Fruit fly (Drosophila melanogaster) whole organism, embryonic: ENCODE results near the gene ph-d.

Experiments used
- CG10979 ChIP-seq: fragments of 200-800 bp; sonication (Bioruptor generic); optimal IDR thresholded peaks from 2 replicates; lab custom pipeline; 2018; ENCODE audit warnings: missing biosample characterization, mild to moderate bottlenecking, missing genetic modification characterization, moderate library complexity
- CG11695 ChIP-seq: fragments of 200-800 bp; sonication (Bioruptor generic); IDR thresholded peaks from 3 replicates; pipeline ENCODE4 v1.3.6; 2022; ENCODE audit warnings: missing biosample characterization, missing genetic modification characterization
- CG12071 ChIP-seq: fragments of 200-800 bp; sonication (Bioruptor generic); optimal IDR thresholded peaks from 3 replicates; lab custom pipeline; 2018; ENCODE audit warnings: missing biosample characterization, mild to moderate bottlenecking, missing genetic modification characterization
- CG12744 ChIP-seq: fragments of 200-800 bp; sonication (Bioruptor generic); optimal IDR thresholded peaks from 2 replicates; lab custom pipeline; 2016; ENCODE audit warnings: missing biosample characterization, missing genetic modification characterization
- CG13775 ChIP-seq: fragments of 200-800 bp; sonication (Bioruptor generic); optimal IDR thresholded peaks from 3 replicates; lab custom pipeline; 2017; ENCODE audit warnings: missing biosample characterization, mild to moderate bottlenecking, missing genetic modification characterization
- CG14710 ChIP-seq: fragments of 200-800 bp; sonication (Bioruptor generic); optimal IDR thresholded peaks from 3 replicates; lab custom pipeline; 2019; ENCODE audit warnings: missing biosample characterization, mild to moderate bottlenecking, missing genetic modification characterization, moderate library complexity
- CG17385 ChIP-seq: fragments of 200-800 bp; sonication (Bioruptor generic); optimal IDR thresholded peaks from 3 replicates; lab custom pipeline; 2018; ENCODE audit warnings: missing biosample characterization, mild to moderate bottlenecking, missing genetic modification characterization
- CG17802 ChIP-seq: fragments of 200-800 bp; sonication (Bioruptor generic); optimal IDR thresholded peaks from 2 replicates; lab custom pipeline; 2018; ENCODE audit warnings: missing biosample characterization, mild to moderate bottlenecking, missing genetic modification characterization, moderate library complexity
- CG18619 ChIP-seq: fragments of 200-800 bp; sonication (Bioruptor generic); optimal IDR thresholded peaks from 3 replicates; lab custom pipeline; 2017; ENCODE audit warnings: missing biosample characterization, mild to moderate bottlenecking, missing genetic modification characterization
- CG2678 ChIP-seq: fragments of 200-800 bp; sonication (Bioruptor generic); optimal IDR thresholded peaks from 3 replicates; lab custom pipeline; 2019; ENCODE audit warnings: missing biosample characterization, mild to moderate bottlenecking, missing genetic modification characterization, moderate library complexity
- CG32772 ChIP-seq: fragments of 200-800 bp; sonication (Bioruptor generic); IDR thresholded peaks from 2 replicates; pipeline ENCODE4 v1.3.6; 2022; ENCODE audit warnings: missing biosample characterization, missing genetic modification characterization
- CG34224 ChIP-seq: fragments of 200-800 bp; sonication (Bioruptor generic); IDR thresholded peaks from 3 replicates; pipeline ENCODE4 v1.3.6; 2022; ENCODE audit warnings: missing biosample characterization, missing genetic modification characterization; ENCODE audit not compliant: partially characterized antibody
- CG3726 ChIP-seq: fragments of 200-800 bp; sonication (Bioruptor generic); IDR thresholded peaks from 3 replicates; pipeline ENCODE4, ENCODE4 v1.3.6; 2022; ENCODE audit warnings: missing biosample characterization, missing genetic modification characterization
- CG4854 ChIP-seq: fragments of 200-800 bp; sonication (Bioruptor generic); optimal IDR thresholded peaks from 2 replicates; lab custom pipeline; 2016; ENCODE audit warnings: missing biosample characterization, missing genetic modification characterization, inconsistent platforms
- CG6689 ChIP-seq: fragments of 200-800 bp; sonication (Bioruptor generic); IDR thresholded peaks from 2 replicates; pipeline ENCODE4 v1.3.6; 2022; ENCODE audit warnings: missing biosample characterization, missing genetic modification characterization
- CG7556 ChIP-seq: fragments of 200-800 bp; sonication (Bioruptor generic); optimal IDR thresholded peaks from 2 replicates; lab custom pipeline; 2017; ENCODE audit warnings: missing biosample characterization, mild to moderate bottlenecking, missing genetic modification characterization
- CG8089 ChIP-seq: fragments of 200-800 bp; sonication (Bioruptor generic); optimal IDR thresholded peaks from 3 replicates; lab custom pipeline; 2016; ENCODE audit warnings: missing biosample characterization, missing genetic modification characterization
- CG8281 ChIP-seq: fragments of 200-800 bp; sonication (Bioruptor generic); optimal IDR thresholded peaks from 2 replicates; lab custom pipeline; 2018; ENCODE audit warnings: missing biosample characterization, mild to moderate bottlenecking, missing genetic modification characterization, moderate library complexity
- Dip2 ChIP-seq: fragments of 200-800 bp; sonication (Bioruptor generic); IDR thresholded peaks from 2 replicates; pipeline ENCODE4 v1.3.6; 2022; ENCODE audit warnings: missing biosample characterization, missing genetic modification characterization
- Gug ChIP-seq: fragments of 200-800 bp; sonication (Bioruptor generic); IDR thresholded peaks from 4 replicates; pipeline ENCODE4 v1.3.6; 2022; ENCODE audit warnings: missing biosample characterization, missing genetic modification characterization
- Hr3 ChIP-seq: fragments of 200-800 bp; sonication (Bioruptor generic); optimal IDR thresholded peaks from 3 replicates; lab custom pipeline; 2016; ENCODE audit warnings: missing biosample characterization, missing genetic modification characterization
- Hsf ChIP-seq: fragments of 200-800 bp; sonication (Bioruptor generic); optimal IDR thresholded peaks from 3 replicates; lab custom pipeline; 2016; ENCODE audit warnings: missing biosample characterization, missing genetic modification characterization
- Lhr ChIP-seq: fragments of 200-800 bp; sonication (Bioruptor generic); optimal IDR thresholded peaks from 3 replicates; lab custom pipeline; 2017; ENCODE audit warnings: mild to moderate bottlenecking, missing biosample characterization, missing genetic modification reagents, missing genetic modification characterization
- Meics ChIP-seq: fragments of 200-800 bp; sonication (Bioruptor generic); optimal IDR thresholded peaks from 2 replicates; lab custom pipeline; 2017; ENCODE audit warnings: missing biosample characterization, mild to moderate bottlenecking, missing genetic modification characterization
- Mes4 ChIP-seq: fragments of 200-800 bp; sonication (Bioruptor generic); optimal IDR thresholded peaks from 2 replicates; lab custom pipeline; 2016; ENCODE audit warnings: missing biosample characterization, missing genetic modification characterization
- NC2α ChIP-seq: fragments of 200-800 bp; sonication (Bioruptor generic); optimal IDR thresholded peaks from 2 replicates; lab custom pipeline; 2016; ENCODE audit warnings: missing biosample characterization, missing genetic modification characterization
- NC2β ChIP-seq: fragments of 200-800 bp; sonication (Bioruptor generic); optimal IDR thresholded peaks from 2 replicates; lab custom pipeline; 2016; ENCODE audit warnings: missing biosample characterization, missing genetic modification characterization
- Nf-YA ChIP-seq: fragments of 200-800 bp; sonication (Bioruptor generic); IDR thresholded peaks from 2 replicates; pipeline ENCODE4 v1.3.6; 2022; ENCODE audit warnings: missing biosample characterization, missing genetic modification characterization
- NfI ChIP-seq: fragments of 200-800 bp; sonication (Bioruptor generic); optimal IDR thresholded peaks from 3 replicates; lab custom pipeline; 2018; ENCODE audit warnings: missing biosample characterization, mild to moderate bottlenecking, missing genetic modification characterization, moderate library complexity
- Oaz ChIP-seq: fragments of 200-800 bp; sonication (Bioruptor generic); IDR thresholded peaks from 2 replicates; pipeline ENCODE4 v1.3.6; 2022; ENCODE audit warnings: missing biosample characterization, missing genetic modification characterization
- Optix ChIP-seq: fragments of 200-800 bp; sonication (Bioruptor generic); IDR thresholded peaks from 3 replicates; pipeline ENCODE4 v1.3.6; 2022; ENCODE audit warnings: missing biosample characterization, missing genetic modification characterization
- Ptx1 ChIP-seq: fragments of 200-800 bp; sonication (Bioruptor generic); IDR thresholded peaks from 2 replicates; pipeline ENCODE4 v1.3.6; 2022; ENCODE audit warnings: missing biosample characterization, missing genetic modification characterization
- Ravus ChIP-seq: fragments of 200-800 bp; sonication (Bioruptor generic); IDR thresholded peaks from 2 replicates; pipeline ENCODE4 v1.3.6; 2022; ENCODE audit warnings: missing biosample characterization, missing genetic modification characterization
- Scr ChIP-seq: fragments of 200-800 bp; sonication (Bioruptor generic); IDR thresholded peaks from 2 replicates; pipeline ENCODE4 v1.3.6; 2022; ENCODE audit warnings: missing biosample characterization, missing genetic modification characterization; ENCODE audit not compliant: partially characterized antibody
- ase ChIP-seq: fragments of 200-800 bp; sonication (Bioruptor generic); IDR thresholded peaks from 3 replicates; pipeline ENCODE4 v1.3.6; 2022; ENCODE audit warnings: missing biosample characterization, missing genetic modification characterization
- bab2 ChIP-seq: fragments of 200-800 bp; sonication (Bioruptor generic); optimal IDR thresholded peaks from 2 replicates; lab custom pipeline; 2016; ENCODE audit warnings: missing biosample characterization, missing genetic modification characterization
- danr ChIP-seq: fragments of 200-800 bp; sonication (Bioruptor generic); IDR thresholded peaks from 2 replicates; pipeline ENCODE4 v1.3.6; 2022; ENCODE audit warnings: missing biosample characterization, missing genetic modification characterization
- dysf ChIP-seq: fragments of 200-800 bp; sonication (Bioruptor generic); IDR thresholded peaks from 3 replicates; pipeline ENCODE4 v1.3.6; 2022; ENCODE audit warnings: missing biosample characterization, missing genetic modification characterization
- hth ChIP-seq: fragments of >200 bp; optimal IDR thresholded peaks from 2 replicates; lab custom pipeline; 2017; ENCODE audit warnings: inconsistent platforms
- inv ChIP-seq: fragments of 200-800 bp; sonication (Bioruptor generic); IDR thresholded peaks from 2 replicates; pipeline ENCODE4 v1.3.6; 2022; ENCODE audit warnings: missing biosample characterization, missing genetic modification characterization; ENCODE audit not compliant: partially characterized antibody
- knrl ChIP-seq: fragments of 200-800 bp; sonication (Bioruptor generic); IDR thresholded peaks from 3 replicates; pipeline ENCODE4 v1.3.6; 2022; ENCODE audit warnings: missing biosample characterization, missing genetic modification characterization; ENCODE audit not compliant: partially characterized antibody
- pita ChIP-seq: fragments of 200-800 bp; sonication (Bioruptor generic); optimal IDR thresholded peaks from 2 replicates; lab custom pipeline; 2017; ENCODE audit warnings: missing biosample characterization, mild to moderate bottlenecking, missing genetic modification characterization
- pnt ChIP-seq: fragments of 200-800 bp; sonication (Bioruptor generic); optimal IDR thresholded peaks from 3 replicates; lab custom pipeline; 2016; ENCODE audit warnings: missing biosample characterization, missing genetic modification characterization
- row ChIP-seq: fragments of 200-800 bp; sonication (Bioruptor generic); IDR thresholded peaks from 3 replicates; pipeline ENCODE4 v1.3.6; 2022; ENCODE audit warnings: missing biosample characterization, missing genetic modification characterization
- sd ChIP-seq: fragments of 200-800 bp; sonication (Bioruptor generic); optimal IDR thresholded peaks from 3 replicates; lab custom pipeline; 2018; ENCODE audit warnings: missing biosample characterization, mild to moderate bottlenecking, missing genetic modification characterization, moderate library complexity
- shn ChIP-seq: fragments of 200-800 bp; sonication (Bioruptor generic); optimal IDR thresholded peaks from 3 replicates; lab custom pipeline; 2016; ENCODE audit warnings: missing biosample characterization, missing genetic modification characterization
- so ChIP-seq: fragments of 200-800 bp; sonication (Bioruptor generic); IDR thresholded peaks from 3 replicates; pipeline ENCODE4 v1.3.6; 2022; ENCODE audit warnings: missing biosample characterization, missing genetic modification characterization
- stwl ChIP-seq: fragments of 200-800 bp; sonication (Bioruptor generic); optimal IDR thresholded peaks from 3 replicates; lab custom pipeline; 2018; ENCODE audit warnings: missing biosample characterization, mild to moderate bottlenecking, missing genetic modification characterization, moderate library complexity
- ttk ChIP-seq: fragments of 200-800 bp; sonication (Bioruptor generic); IDR thresholded peaks from 2 replicates; pipeline ENCODE4 v2.1.2; 2022; ENCODE audit warnings: missing biosample characterization, missing genetic modification characterization
- unpg ChIP-seq: fragments of 200-800 bp; sonication (Bioruptor generic); optimal IDR thresholded peaks from 3 replicates; lab custom pipeline; 2018; ENCODE audit warnings: missing biosample characterization, mild to moderate bottlenecking, missing genetic modification characterization, moderate library complexity
- zfh2 ChIP-seq: fragments of 200-800 bp; sonication (Bioruptor generic); optimal IDR thresholded peaks from 2 replicates; lab custom pipeline; 2016; ENCODE audit warnings: missing biosample characterization, missing genetic modification characterization

The ph-d gene

dm6 chrX:2166129-2166528, 43.0 kb upstream of the ph-d start (continued):
- TF ChIP-seq Meics (no peak), Oaz (GFP tag; lab: Robert Waterston, UW) (no peak), Hr3 (GFP tag; lab: Kevin White, UChicago) (peak; percentile 42), Ravus (GFP tag; lab: Robert Waterston, UW) (no peak), CG17802 (tag; lab: Kevin White, UChicago) (peak; percentile 53), Hsf (GFP tag; lab: Kevin White, UChicago) (peak; percentile 13), zfh2 (no peak), sd (tag; lab: Kevin White, UChicago) (no peak), CG6689 (peak; percentile 45; the same call in 1 of the 2 replicates), Nf-YA (peak; percentile 47; the same call in 1 of the 2 replicates), CG8089 (peak; percentile 38), CG18619 (no peak), danr (GFP tag; lab: Robert Waterston, UW) (0 out of 2 replicates have a peak, but pooled peaks have one; percentile 10), pnt (GFP tag; lab: Kevin White, UChicago) (peak; percentile 35), bab2 (GFP tag; lab: Kevin White, UChicago) (peak; percentile 40), Mes4 (peak; percentile 43), CG8281 (tag; lab: Kevin White, UChicago) (no peak), row (peak; percentile 63), NC2β (peak; percentile 35), CG17385 (GFP tag; lab: Kevin White, UChicago) (peak; percentile 24), CG7556 (GFP tag; lab: Kevin White, UChicago) (peak; percentile 29), CG11695 (GFP tag; lab: Robert Waterston, UW) (no peak), knrl (GFP tag; lab: Robert Waterston, UW) (no peak), ase (GFP tag; lab: Robert Waterston, UW) (peak; percentile 55; the same call in 1 of the 3 replicates), CG14710 (peak; percentile 17), CG12071 (peak; percentile 32), stwl (tag; lab: Kevin White, UChicago) (no peak), so (GFP tag; lab: Robert Waterston, UW) (no peak), Dip2 (GFP tag; lab: Robert Waterston, UW) (no peak), Ptx1 (GFP tag; lab: Robert Waterston, UW) (0 out of 2 replicates have a peak, but pooled peaks have one; percentile 14), inv (GFP tag; lab: Robert Waterston, UW) (no peak), Scr (GFP tag; lab: Robert Waterston, UW) (no peak), ttk (peak; percentile 35; the same call in 1 of the 2 replicates), CG12744 (GFP tag; lab: Kevin White, UChicago) (no peak), NfI (GFP tag; lab: Kevin White, UChicago) (peak; percentile 28), Gug (GFP tag; lab: Robert Waterston, UW) (peak; percentile 59; the same call in 3 of the 4 replicates), dysf (GFP tag; lab: Robert Waterston, UW) (peak; percentile 45; the same call in 2 of the 3 replicates), CG2678 (tag; lab: Kevin White, UChicago) (peak; percentile 35), CG13775 (GFP tag; lab: Kevin White, UChicago) (no peak), CG32772 (GFP tag; lab: Robert Waterston, UW) (peak; percentile 59; the same call in 1 of the 2 replicates), Lhr (GFP tag; lab: Kevin White, UChicago) (no peak), CG10979 (tag; lab: Kevin White, UChicago) (peak; percentile 53), NC2α (GFP tag; lab: Kevin White, UChicago) (no peak), Optix (GFP tag; lab: Robert Waterston, UW) (peak; percentile 65; the same call in 2 of the 3 replicates), pita (no peak), CG4854 (GFP tag; lab: Kevin White, UChicago) (no peak), shn (GFP tag; lab: Kevin White, UChicago) (no peak), CG34224 (GFP tag; lab: Robert Waterston, UW) (no peak), CG3726 (GFP tag; lab: Robert Waterston, UW) (no peak; the same call in 2 of the 3 replicates), hth (lab: Kevin White, UChicago) (no peak), unpg (GFP tag; lab: Kevin White, UChicago) (peak; percentile 40)
